4 fruit fly cellular contexts compared by ENCODE assay signal in genomic region chr2L:19799940-19800339, dm6.
A peak's percentile ranks its signal among the peaks of the same experiment; 100 is the strongest.
TF ChIP-seq lines count a peak whose summit lies in the region.

No protein-coding gene starts in this region.

- no peak for TF ChIP-seq CTCF in whole organism, embryonic (GFP tag; optimal IDR thresholded peaks at IDR 0.05; lab: Kevin White, UChicago)

TF ChIP-seq in whole organism, embryonic, 481 proteins besides CTCF, POLR2A, EP300 and RAD21 (continues in another document):
- TF ChIP-seq Dek (tag; optimal IDR thresholded peaks at IDR 0.05; lab: Kevin White, UChicago) (peak; percentile 15), zfh1 (GFP tag; IDR thresholded peaks at IDR 0.05; lab: Robert Waterston, UW) (0 out of 3 replicates have a peak, but pooled peaks have one; percentile 32), ac (GFP tag; optimal IDR thresholded peaks at IDR 0.05; lab: Kevin White, UChicago) (no peak), rib (GFP tag; IDR thresholded peaks at IDR 0.05; lab: Robert Waterston, UW) (no peak), CG15696 (tag; optimal IDR thresholded peaks at IDR 0.05; lab: Kevin White, UChicago) (no peak), sr (GFP tag; IDR thresholded peaks at IDR 0.05; lab: Robert Waterston, UW) (no peak), Blimp-1 (GFP tag; optimal IDR thresholded peaks at IDR 0.05; lab: Kevin White, UChicago) (peak; percentile 36), kah (GFP tag; optimal IDR thresholded peaks at IDR 0.05; lab: Kevin White, UChicago) (no peak), Med (GFP tag; lab: Kevin White, UChicago) (peak; percentile 26), Doc2 (GFP tag; IDR thresholded peaks at IDR 0.05; lab: Robert Waterston, UW) (no peak), CoRest (tag; optimal IDR thresholded peaks at IDR 0.05; lab: Kevin White, UChicago) (peak; percentile 43), fd96Cb (tag; optimal IDR thresholded peaks at IDR 0.05; lab: Kevin White, UChicago) (peak; percentile 41), dmrt11E (tag; optimal IDR thresholded peaks at IDR 0.05; lab: Kevin White, UChicago) (peak; percentile 21), E2f1 (GFP tag; IDR thresholded peaks at IDR 0.05; lab: Robert Waterston, UW) (no peak), Rx (GFP tag; IDR thresholded peaks at IDR 0.05; lab: Robert Waterston, UW) (no peak), CG7357 (GFP tag; IDR thresholded peaks at IDR 0.05; lab: Robert Waterston, UW) (no peak), CG14667 (GFP tag; IDR thresholded peaks at IDR 0.05; lab: Robert Waterston, UW) (no peak), Ada2b (GFP tag; IDR thresholded peaks at IDR 0.05; lab: Robert Waterston, UW) (no peak), CG15011 (GFP tag; optimal IDR thresholded peaks at IDR 0.05; lab: Kevin White, UChicago) (no peak), Hmx (GFP tag; optimal IDR thresholded peaks at IDR 0.05; lab: Kevin White, UChicago) (no peak), gcm2 (GFP tag; optimal IDR thresholded peaks at IDR 0.05; lab: Kevin White, UChicago) (no peak), CG18011 (GFP tag; optimal IDR thresholded peaks at IDR 0.05; lab: Kevin White, UChicago) (no peak), CG18262 (tag; optimal IDR thresholded peaks at IDR 0.05; lab: Kevin White, UChicago) (peak; percentile 31), Sox102F (GFP tag; optimal IDR thresholded peaks at IDR 0.05; lab: Kevin White, UChicago) (peak; percentile 45)

TF ChIP-seq in whole organism, prepupa, 60 proteins besides CTCF, POLR2A, EP300 and RAD21 (continues in another document):
- TF ChIP-seq Sox14 (GFP tag; optimal IDR thresholded peaks at IDR 0.05; lab: Kevin White, UChicago) (no peak), CG31627 (GFP tag; optimal IDR thresholded peaks at IDR 0.05; lab: Kevin White, UChicago) (peak; percentile 4), Eip78C (GFP tag; lab: Kevin White, UChicago) (peak; percentile 57), CG8319 (GFP tag; optimal IDR thresholded peaks at IDR 0.05; lab: Kevin White, UChicago) (no peak), CG3919 (GFP tag; optimal IDR thresholded peaks at IDR 0.05; lab: Kevin White, UChicago) (peak; percentile 1), fd85E (GFP tag; optimal IDR thresholded peaks at IDR 0.05; lab: Kevin White, UChicago) (no peak), CG16779 (tag; optimal IDR thresholded peaks at IDR 0.05; lab: Kevin White, UChicago) (no peak), CG11294 (GFP tag; IDR thresholded peaks at IDR 0.05; lab: Robert Waterston, UW) (no peak), ss (GFP tag; optimal IDR thresholded peaks at IDR 0.05; lab: Kevin White, UChicago) (peak in 1 of 2 experiments; percentile 44), OdsH (GFP tag; optimal IDR thresholded peaks at IDR 0.05; lab: Kevin White, UChicago) (peak; percentile 9), Smox (GFP tag; optimal IDR thresholded peaks at IDR 0.05; lab: Kevin White, UChicago) (peak; percentile 16), CG10631 (GFP tag; optimal IDR thresholded peaks at IDR 0.05; lab: Kevin White, UChicago) (peak; percentile 6), achi (GFP tag; optimal IDR thresholded peaks at IDR 0.05; lab: Kevin White, UChicago) (peak; percentile 14), Met (GFP tag; optimal IDR thresholded peaks at IDR 0.05; lab: Kevin White, UChicago) (peak; percentile 4), CG10669 (GFP tag; optimal IDR thresholded peaks at IDR 0.05; lab: Kevin White, UChicago) (peak; percentile 16), esn (GFP tag; optimal IDR thresholded peaks at IDR 0.05; lab: Kevin White, UChicago) (peak; percentile 32), svp (GFP tag; lab: Kevin White, UChicago) (peak; percentile 66), CG6854 (GFP tag; optimal IDR thresholded peaks at IDR 0.05; lab: Kevin White, UChicago) (no peak), spab (GFP tag; optimal IDR thresholded peaks at IDR 0.05; lab: Kevin White, UChicago) (peak; percentile 19), CG3032 (tag; optimal IDR thresholded peaks at IDR 0.05; lab: Kevin White, UChicago) (peak; percentile 32), dsx (GFP tag; optimal IDR thresholded peaks at IDR 0.05; lab: Kevin White, UChicago; ENCODE audit: poor library complexity, severe bottlenecking) (peak; percentile 25), Ets96B (tag; optimal IDR thresholded peaks at IDR 0.05; lab: Kevin White, UChicago) (peak; percentile 30), acj6 (GFP tag; optimal IDR thresholded peaks at IDR 0.05; lab: Kevin White, UChicago) (peak; percentile 11), CG6163 (GFP tag; IDR thresholded peaks at IDR 0.05; lab: Robert Waterston, UW) (0 out of 3 replicates have a peak, but pooled peaks have one; percentile 37)

TF ChIP-seq in whole organism, pupa, 21 proteins besides CTCF, POLR2A, EP300 and RAD21:
- TF ChIP-seq CG15710 (tag; optimal IDR thresholded peaks at IDR 0.05; lab: Kevin White, UChicago) (peak; percentile 45), CG8159 (tag; optimal IDR thresholded peaks at IDR 0.05; lab: Kevin White, UChicago) (peak; percentile 56), CG9948 (tag; optimal IDR thresholded peaks at IDR 0.05; lab: Kevin White, UChicago) (peak; percentile 20), CG14655 (GFP tag; optimal IDR thresholded peaks at IDR 0.05; lab: Kevin White, UChicago) (no peak), CG17806 (tag; optimal IDR thresholded peaks at IDR 0.05; lab: Kevin White, UChicago) (peak; percentile 30), CG32121 (GFP tag; IDR thresholded peaks at IDR 0.05; lab: Robert Waterston, UW) (no peak), fd96Ca (GFP tag; IDR thresholded peaks at IDR 0.05; lab: Robert Waterston, UW) (no peak)

TF ChIP-seq in whole organism, wandering third instar larva, 38 proteins besides CTCF, POLR2A, EP300 and RAD21:
- TF ChIP-seq HLH106 (tag; optimal IDR thresholded peaks at IDR 0.05; lab: Kevin White, UChicago) (peak; percentile 38), Sp1 (GFP tag; optimal IDR thresholded peaks at IDR 0.05; lab: Kevin White, UChicago) (peak; percentile 5), usp (GFP tag; optimal IDR thresholded peaks at IDR 0.05; lab: Kevin White, UChicago) (no peak), ey (GFP tag; optimal IDR thresholded peaks at IDR 0.05; lab: Kevin White, UChicago) (no peak), OdsH (GFP tag; optimal IDR thresholded peaks at IDR 0.05; lab: Kevin White, UChicago) (peak; percentile 23), fru (GFP tag; optimal IDR thresholded peaks at IDR 0.05; lab: Kevin White, UChicago) (peak; percentile 21), h (GFP tag; optimal IDR thresholded peaks at IDR 0.05; lab: Kevin White, UChicago) (peak; percentile 23), woc (GFP tag; optimal IDR thresholded peaks at IDR 0.05; lab: Kevin White, UChicago) (peak; percentile 22), foxo (GFP tag; optimal IDR thresholded peaks at IDR 0.05; lab: Kevin White, UChicago) (peak in 1 of 2 experiments; percentile 28), CrebA (GFP tag; optimal IDR thresholded peaks at IDR 0.05; lab: Kevin White, UChicago; ENCODE audit: borderline replicate concordance) (no peak)

Comparison
In these comparisons a context has a peak if more than half of its experiments do, and no peak if none do; other contexts are left out.
1. Of the 7 proteins assayed by ChIP-seq in both whole organism, embryonic and whole organism, prepupa: peak only in whole organism, embryonic: Blimp-1 and Sox102F; only in whole organism, prepupa: none; in both: none; in neither: 5.